Worm (Caenorhabditis elegans): Measurements from ENCODE around the gene clec-75.

Gene clec-75

DNA sequence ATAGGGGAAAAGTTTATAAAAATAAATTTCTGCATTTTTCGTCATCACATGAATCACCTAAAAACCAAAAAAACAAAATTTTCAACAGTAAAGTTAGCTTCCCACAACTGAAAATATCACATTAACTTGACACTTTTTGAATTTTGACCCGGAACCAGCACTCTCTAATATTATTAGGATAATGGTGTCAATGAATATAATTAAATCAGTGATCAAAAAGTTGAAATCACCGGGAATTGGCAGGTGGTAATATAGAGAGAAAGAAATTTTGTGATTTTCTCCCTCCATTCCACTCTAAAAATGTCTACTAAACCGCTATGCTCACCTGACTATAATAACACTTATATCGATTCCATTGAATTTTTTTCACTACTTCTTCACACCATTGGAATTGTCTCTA, 19.0 kb downstream of the clec-75 start, which contains the start of gene srh-222:
TSS of gene srh-222 (plus strand) at position 301 of the 400 bp plus-strand sequence.
- TF ChIP-seq ceh-36 (tag; optimal IDR thresholded peaks at IDR 0.05) (no peak), ceh-13 (GFP tag; optimal IDR thresholded peaks at IDR 0.05) (no peak), hmg-4 (GFP tag; optimal IDR thresholded peaks at IDR 0.05) (no peak), flt-1 (GFP tag; IDR thresholded peaks at IDR 0.05) (no peak), sea-1 (GFP tag; conservative IDR thresholded peaks at IDR 0.05) (no peak)

DNA sequence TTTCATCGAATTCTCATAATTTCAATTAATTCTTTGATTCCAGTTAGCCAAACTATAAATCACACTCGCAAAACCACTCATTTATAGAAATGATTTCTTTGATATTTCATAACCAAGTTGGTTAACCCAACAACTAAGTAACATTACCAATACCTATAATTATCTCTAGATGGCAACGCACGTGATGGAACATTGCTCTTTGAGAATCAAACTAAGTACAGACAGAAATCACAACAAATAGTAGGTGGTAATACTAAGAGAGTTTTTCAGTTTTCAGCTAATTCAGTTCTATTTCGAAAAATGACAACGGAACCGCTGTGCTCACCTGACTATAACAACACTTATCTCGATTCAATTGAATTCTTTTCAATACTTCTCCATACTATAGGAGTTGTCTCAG, 21.1 kb downstream of the clec-75 start, which contains the start of gene srh-223:
TSS of gene srh-223 (plus strand) at position 301 of the 400 bp plus-strand sequence.
- TF ChIP-seq hmbx-1 (tag; optimal IDR thresholded peaks at IDR 0.05) = no peak
- no peak for TF ChIP-seq B0310.2 (tag; optimal IDR thresholded peaks at IDR 0.05)
- TF ChIP-seq flt-1 (GFP tag; IDR thresholded peaks at IDR 0.05) = no peak
- no peak for TF ChIP-seq tbx-37 (GFP tag; conservative IDR thresholded peaks at IDR 0.05)
- no peak for TF ChIP-seq hnd-1 (tag; optimal IDR thresholded peaks at IDR 0.05)

DNA sequence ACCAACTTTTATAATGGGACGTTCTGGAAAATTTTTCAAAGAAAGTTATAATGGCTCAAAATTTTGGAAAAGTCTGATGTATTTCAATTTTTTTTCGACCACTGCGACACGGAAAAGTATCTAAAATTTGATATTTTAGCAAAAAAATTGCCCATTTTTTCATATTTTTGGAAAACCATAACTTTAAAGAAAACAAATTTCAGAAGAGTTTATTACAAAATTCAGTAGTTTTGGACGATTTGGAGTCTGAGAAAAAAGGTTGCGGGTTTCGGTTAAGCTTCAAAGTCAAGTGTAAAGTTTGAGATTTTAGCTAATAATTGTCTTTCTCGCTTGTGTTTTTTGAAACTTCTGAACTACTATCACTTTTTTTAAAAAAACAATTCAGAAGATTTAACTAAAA, 27.6 kb downstream of the clec-75 start:
- no peak for TF ChIP-seq tra-4 (tag; optimal IDR thresholded peaks at IDR 0.05)
- TF ChIP-seq ceh-13 (GFP tag; optimal IDR thresholded peaks at IDR 0.05) = no peak
- TF ChIP-seq aly-1 (tag; optimal IDR thresholded peaks at IDR 0.05) = no peak
- no peak for TF ChIP-seq ets-7 (tag; optimal IDR thresholded peaks at IDR 0.05)
- no peak for TF ChIP-seq ceh-36 (tag; optimal IDR thresholded peaks at IDR 0.05)
- no peak for TF ChIP-seq pes-1 (GFP tag; IDR thresholded peaks at IDR 0.05)
- TF ChIP-seq flt-1 (GFP tag; IDR thresholded peaks at IDR 0.05) = no peak
- no peak for TF ChIP-seq hnd-1 (tag; optimal IDR thresholded peaks at IDR 0.05)
- no peak for TF ChIP-seq F13C5.2 (tag; optimal IDR thresholded peaks at IDR 0.05)
- no peak for TF ChIP-seq tbx-37 (GFP tag; conservative IDR thresholded peaks at IDR 0.05)
- no peak for TF ChIP-seq hmbx-1 (tag; optimal IDR thresholded peaks at IDR 0.05)
- TF ChIP-seq B0310.2 (tag; optimal IDR thresholded peaks at IDR 0.05) = no peak
- no peak for TF ChIP-seq scrt-1 (GFP tag; IDR thresholded peaks at IDR 0.05)
- TF ChIP-seq hmg-4 (GFP tag; optimal IDR thresholded peaks at IDR 0.05) = no peak
- no peak for TF ChIP-seq ama-1 (optimal IDR thresholded peaks at IDR 0.05)
- no peak for TF ChIP-seq tbx-11 (GFP tag; IDR thresholded peaks at IDR 0.05)
- no peak for TF ChIP-seq sea-1 (GFP tag; conservative IDR thresholded peaks at IDR 0.05)

DNA sequence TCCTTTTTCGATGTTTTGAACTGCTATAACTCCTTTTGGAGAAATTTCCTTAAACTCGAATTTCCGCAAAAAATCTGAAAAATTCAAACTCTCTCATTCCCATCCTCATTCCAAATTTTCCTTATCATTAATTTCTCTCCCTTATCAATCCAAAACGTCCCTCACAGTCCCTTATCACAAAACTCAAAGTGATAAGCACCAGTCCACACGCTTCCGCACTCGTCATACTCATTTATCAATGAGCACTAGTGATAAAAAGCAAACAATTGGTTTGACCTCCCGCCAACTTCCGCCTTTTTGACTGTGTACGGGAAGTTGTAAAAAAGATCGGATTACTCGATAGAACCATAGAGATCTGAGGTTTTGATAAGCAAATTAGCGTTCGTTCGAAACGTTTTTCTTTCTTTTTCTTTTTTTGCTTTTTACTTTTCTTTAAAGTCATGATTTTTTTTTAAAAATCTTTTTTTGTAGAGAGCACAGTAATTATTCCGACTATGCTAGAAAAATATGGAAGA, 28.2 kb downstream of the clec-75 start, which contains the start of gene clec-78:
TSS of gene clec-78 (plus strand) at position 465 of the 515 bp plus-strand sequence.
- TF ChIP-seq pes-1 (GFP tag; IDR thresholded peaks at IDR 0.05) (no peak), ama-1 (optimal IDR thresholded peaks at IDR 0.05) (no peak), B0310.2 (tag; optimal IDR thresholded peaks at IDR 0.05) (peak; percentile 35), hmbx-1 (tag; optimal IDR thresholded peaks at IDR 0.05) (no peak)

DNA sequence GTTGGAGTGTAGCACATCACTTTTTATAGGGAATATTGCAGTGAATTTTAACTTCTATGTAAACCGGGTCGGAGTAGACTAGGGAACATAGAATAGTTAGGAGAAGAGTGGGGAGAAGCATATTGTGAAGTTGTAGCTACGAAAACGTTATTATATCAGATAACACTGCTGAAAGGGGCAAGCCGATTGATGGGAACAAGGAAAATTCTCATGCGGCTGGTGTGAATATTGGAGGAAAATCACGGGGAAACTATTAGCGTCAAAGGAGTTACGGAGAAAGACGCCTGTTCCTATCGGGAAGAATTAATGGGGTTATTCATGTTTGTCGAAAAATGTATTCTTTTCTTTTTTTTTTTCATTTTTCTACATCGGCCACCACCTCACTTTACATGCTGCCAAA, 32.8 kb downstream of the clec-75 start, which contains the start of gene F47C12.6:
TSS of gene F47C12.6 (minus strand) at position 101 of the 400 bp plus-strand sequence.
- TF ChIP-seq scrt-1 (GFP tag; IDR thresholded peaks at IDR 0.05) (no peak), ets-7 (tag; optimal IDR thresholded peaks at IDR 0.05) (no peak)

DNA sequence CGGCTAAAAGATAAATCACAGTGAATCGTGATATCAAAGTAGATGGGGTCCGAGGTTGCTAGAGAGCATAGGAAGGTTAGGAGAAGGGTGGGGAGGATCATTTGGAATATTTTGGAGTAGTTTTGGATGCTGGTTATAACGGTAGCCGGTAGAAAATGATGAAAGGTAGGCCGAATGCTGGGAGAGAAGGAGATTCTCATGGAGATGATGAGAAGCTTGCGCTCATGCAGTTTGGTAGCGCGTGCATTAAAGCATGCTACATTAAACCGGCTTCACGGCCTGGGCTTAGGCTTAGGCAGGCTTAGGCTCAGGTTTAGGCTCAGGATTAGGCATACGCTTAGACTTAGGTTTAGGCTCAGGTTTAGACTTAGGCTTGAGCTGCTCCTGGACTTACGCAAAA, 33.8 kb downstream of the clec-75 start, which contains the start of gene F47C12.13:
TSS of gene F47C12.13 (minus strand) at position 101 of the 400 bp plus-strand sequence.
- TF ChIP-seq ama-1 (optimal IDR thresholded peaks at IDR 0.05) (no peak), tbx-11 (GFP tag; IDR thresholded peaks at IDR 0.05) (no peak), scrt-1 (GFP tag; IDR thresholded peaks at IDR 0.05) (no peak), B0310.2 (tag; optimal IDR thresholded peaks at IDR 0.05) (no peak), ceh-13 (GFP tag; optimal IDR thresholded peaks at IDR 0.05) (no peak), hmg-4 (GFP tag; optimal IDR thresholded peaks at IDR 0.05) (no peak), pes-1 (GFP tag; IDR thresholded peaks at IDR 0.05) (no peak), hmbx-1 (tag; optimal IDR thresholded peaks at IDR 0.05) (no peak), sea-1 (GFP tag; conservative IDR thresholded peaks at IDR 0.05) (no peak), aly-1 (tag; optimal IDR thresholded peaks at IDR 0.05) (no peak), ets-7 (tag; optimal IDR thresholded peaks at IDR 0.05) (no peak), F13C5.2 (tag; optimal IDR thresholded peaks at IDR 0.05) (no peak), ceh-36 (tag; optimal IDR thresholded peaks at IDR 0.05) (no peak), tra-4 (tag; optimal IDR thresholded peaks at IDR 0.05) (no peak), tbx-37 (GFP tag; conservative IDR thresholded peaks at IDR 0.05) (no peak), flt-1 (GFP tag; IDR thresholded peaks at IDR 0.05) (no peak), hnd-1 (tag; optimal IDR thresholded peaks at IDR 0.05) (no peak)

DNA sequence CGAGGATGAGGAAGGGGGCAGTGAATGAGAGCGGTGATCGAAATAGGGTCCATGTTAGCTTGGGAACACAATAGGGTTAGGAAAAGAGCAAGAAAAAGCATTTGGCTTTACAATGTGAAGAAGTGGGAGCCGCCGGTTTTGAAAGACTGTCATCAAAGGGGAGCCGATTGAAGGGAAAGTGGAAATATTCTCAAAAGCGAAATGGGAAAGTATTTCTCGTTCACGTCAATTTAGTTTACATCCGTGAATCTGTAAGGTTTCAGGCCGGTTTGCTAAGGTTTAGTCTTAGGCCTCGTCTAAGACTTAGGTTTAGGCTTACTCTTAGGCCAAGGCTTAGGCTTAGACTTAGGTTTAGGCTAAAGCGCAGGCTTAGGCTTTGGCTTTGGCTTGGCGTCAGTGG, 34.9 kb downstream of the clec-75 start, which contains the start of gene F47C12.7:
TSS of gene F47C12.7 (minus strand) at position 101 of the 400 bp plus-strand sequence.
- TF ChIP-seq pes-1 (GFP tag; IDR thresholded peaks at IDR 0.05) (no peak), tbx-37 (GFP tag; conservative IDR thresholded peaks at IDR 0.05) (no peak), ceh-36 (tag; optimal IDR thresholded peaks at IDR 0.05) (no peak), aly-1 (tag; optimal IDR thresholded peaks at IDR 0.05) (no peak), flt-1 (GFP tag; IDR thresholded peaks at IDR 0.05) (no peak), ets-7 (tag; optimal IDR thresholded peaks at IDR 0.05) (no peak), B0310.2 (tag; optimal IDR thresholded peaks at IDR 0.05) (no peak), tra-4 (tag; optimal IDR thresholded peaks at IDR 0.05) (no peak), ceh-13 (GFP tag; optimal IDR thresholded peaks at IDR 0.05) (no peak), tbx-11 (GFP tag; IDR thresholded peaks at IDR 0.05) (no peak), hmbx-1 (tag; optimal IDR thresholded peaks at IDR 0.05) (no peak), F13C5.2 (tag; optimal IDR thresholded peaks at IDR 0.05) (no peak), sea-1 (GFP tag; conservative IDR thresholded peaks at IDR 0.05) (no peak), hnd-1 (tag; optimal IDR thresholded peaks at IDR 0.05) (no peak), ama-1 (optimal IDR thresholded peaks at IDR 0.05) (no peak)

DNA sequence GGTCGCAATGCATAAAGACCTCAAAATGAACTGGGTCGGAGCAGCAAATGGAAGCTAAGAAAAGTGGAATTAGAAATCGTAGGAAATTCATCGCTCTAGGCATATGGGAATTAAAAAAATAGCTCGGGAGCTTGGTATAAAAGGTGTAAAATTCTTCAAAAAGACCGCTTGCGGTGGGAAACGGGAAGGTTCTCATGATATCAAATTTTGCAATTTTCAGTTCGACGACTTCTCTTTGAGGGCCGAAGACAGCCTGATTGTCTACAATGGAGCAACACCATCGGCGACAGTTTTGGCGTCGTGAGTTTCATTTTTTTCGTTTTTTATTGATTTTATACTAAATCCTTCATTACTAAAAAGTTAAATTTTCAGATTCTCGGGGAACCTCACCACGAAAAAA, 38.0 kb downstream of the clec-75 start, which contains the start of gene F47C12.8:
TSS of gene F47C12.8 (minus strand) at position 101 of the 400 bp plus-strand sequence.
- TF ChIP-seq tbx-11 (GFP tag; IDR thresholded peaks at IDR 0.05) (no peak), ceh-36 (tag; optimal IDR thresholded peaks at IDR 0.05) (no peak), tra-4 (tag; optimal IDR thresholded peaks at IDR 0.05) (no peak), hmbx-1 (tag; optimal IDR thresholded peaks at IDR 0.05) (no peak), B0310.2 (tag; optimal IDR thresholded peaks at IDR 0.05) (no peak), hmg-4 (GFP tag; optimal IDR thresholded peaks at IDR 0.05) (no peak), sea-1 (GFP tag; conservative IDR thresholded peaks at IDR 0.05) (no peak), aly-1 (tag; optimal IDR thresholded peaks at IDR 0.05) (no peak)

All from whole organism, early embryonic.